Worm (Caenorhabditis elegans): ENCODE measurements around the gene xbp-1.

The xbp-1 gene

DNA sequence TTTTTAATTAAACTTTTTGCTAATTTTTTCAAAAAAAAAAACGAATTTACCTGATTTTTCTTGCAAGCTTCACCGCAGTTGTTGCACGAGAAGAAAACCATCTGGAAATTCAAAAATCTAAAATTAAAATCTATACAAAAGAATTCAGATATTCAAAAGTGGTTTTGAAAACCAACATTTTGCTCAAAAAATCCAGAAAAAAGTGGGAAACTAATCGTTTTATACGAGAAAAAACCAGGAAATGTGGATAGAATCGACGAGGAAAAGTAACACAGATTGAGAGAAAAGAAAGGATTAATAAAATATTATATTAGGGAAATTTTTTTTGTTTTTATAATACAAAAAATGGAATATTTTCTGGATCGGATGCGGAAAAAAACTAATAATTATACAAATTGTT, 29.5 kb upstream of the xbp-1 start, which contains the start of gene C16C10.8:
Gene C16C10.8 (minus strand): TSS at position 101 of the 400 bp plus-strand sequence.
- no peak for TF ChIP-seq pha-4 (GFP tag; IDR thresholded peaks at IDR 0.05)
- TF ChIP-seq pha-4 (tag; optimal IDR thresholded peaks at IDR 0.05) = no peak
- TF ChIP-seq lin-1 (GFP tag; IDR thresholded peaks at IDR 0.05) = no peak
- no peak for TF ChIP-seq cey-2 (tag; optimal IDR thresholded peaks at IDR 0.05; ENCODE audit: borderline replicate concordance, insufficient read depth)
- TF ChIP-seq ceh-44 (GFP tag; IDR thresholded peaks at IDR 0.05) = no peak
- TF ChIP-seq sdz-12 (GFP tag; optimal IDR thresholded peaks at IDR 0.05) = no peak
- TF ChIP-seq F44E2.7 (GFP tag; IDR thresholded peaks at IDR 0.05) = no peak
- TF ChIP-seq lin-13 (GFP tag; optimal IDR thresholded peaks at IDR 0.05) = no peak
- TF ChIP-seq arid-1 (GFP tag; conservative IDR thresholded peaks at IDR 0.05) = no peak
- TF ChIP-seq F49E8.2 (tag; optimal IDR thresholded peaks at IDR 0.05; ENCODE audit: borderline replicate concordance) = no peak
- no peak for TF ChIP-seq lin-39 (tag; optimal IDR thresholded peaks at IDR 0.05)
- TF ChIP-seq ceh-32 (tag; optimal IDR thresholded peaks at IDR 0.05; ENCODE audit: poor library complexity) = no peak

DNA sequence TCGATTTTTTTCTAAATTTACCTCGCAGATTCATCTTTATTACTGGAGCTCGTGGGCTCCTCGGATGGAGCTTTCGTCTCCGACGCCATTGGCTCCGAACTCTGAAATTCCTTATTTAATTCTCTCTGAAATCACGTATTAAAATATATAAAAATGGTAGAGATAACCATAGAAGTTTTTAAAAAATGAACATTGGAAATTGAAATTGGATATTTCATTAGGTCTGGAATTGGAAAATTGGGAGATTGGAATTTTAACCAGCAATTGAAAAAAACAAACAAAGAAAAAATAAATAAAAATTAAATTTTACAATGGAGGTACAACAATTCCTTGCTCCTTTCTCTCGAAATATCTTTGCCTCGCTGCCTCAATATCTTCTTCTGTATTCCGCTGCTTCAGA, 26.9 kb upstream of the xbp-1 start, which contains the start of gene rnf-5:
Gene rnf-5 (minus strand): TSS at position 101 of the 400 bp plus-strand sequence.
- no peak for TF ChIP-seq cey-2 (tag; optimal IDR thresholded peaks at IDR 0.05; ENCODE audit: borderline replicate concordance, insufficient read depth)
- TF ChIP-seq sdz-12 (GFP tag; optimal IDR thresholded peaks at IDR 0.05) = no peak
- no peak for TF ChIP-seq mep-1 (tag; optimal IDR thresholded peaks at IDR 0.05)
- TF ChIP-seq ceh-62 (tag; optimal IDR thresholded peaks at IDR 0.05) = no peak
- no peak for TF ChIP-seq lim-7 (GFP tag; IDR thresholded peaks at IDR 0.05)
- TF ChIP-seq F49E8.2 (tag; optimal IDR thresholded peaks at IDR 0.05; ENCODE audit: borderline replicate concordance) = no peak
- TF ChIP-seq pqm-1 (tag; optimal IDR thresholded peaks at IDR 0.05) = no peak
- no peak for TF ChIP-seq ceh-44 (GFP tag; IDR thresholded peaks at IDR 0.05)

DNA sequence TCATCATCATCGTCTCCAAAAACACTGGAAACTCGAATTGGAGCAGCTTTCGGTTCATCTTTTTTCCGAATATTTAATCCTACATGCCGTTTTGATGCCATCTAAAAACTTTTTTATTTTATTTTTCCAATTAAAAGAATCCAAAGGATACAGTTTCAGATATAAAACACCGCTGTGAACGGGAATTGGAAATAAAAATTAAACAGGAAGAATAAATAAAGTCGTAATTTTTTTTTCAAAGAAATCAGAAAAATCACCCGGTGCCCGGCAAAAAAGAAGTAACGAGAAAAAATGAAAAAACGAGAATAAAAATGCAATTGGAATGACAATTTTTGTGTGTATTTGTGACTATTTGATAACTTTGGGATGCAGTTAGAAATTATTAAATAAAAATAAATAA, 24.9 kb upstream of the xbp-1 start, which contains the start of gene ccdc-55:
Gene ccdc-55 (minus strand): TSS at position 101 of the 400 bp plus-strand sequence.
- TF ChIP-seq ztf-7 (tag; optimal IDR thresholded peaks at IDR 0.05) (no peak), saeg-2 (GFP tag; IDR thresholded peaks at IDR 0.05) (no peak), Y75B8A.6 (GFP tag; IDR thresholded peaks at IDR 0.05) (no peak), skn-1 (tag; optimal IDR thresholded peaks at IDR 0.05) (no peak)

DNA sequence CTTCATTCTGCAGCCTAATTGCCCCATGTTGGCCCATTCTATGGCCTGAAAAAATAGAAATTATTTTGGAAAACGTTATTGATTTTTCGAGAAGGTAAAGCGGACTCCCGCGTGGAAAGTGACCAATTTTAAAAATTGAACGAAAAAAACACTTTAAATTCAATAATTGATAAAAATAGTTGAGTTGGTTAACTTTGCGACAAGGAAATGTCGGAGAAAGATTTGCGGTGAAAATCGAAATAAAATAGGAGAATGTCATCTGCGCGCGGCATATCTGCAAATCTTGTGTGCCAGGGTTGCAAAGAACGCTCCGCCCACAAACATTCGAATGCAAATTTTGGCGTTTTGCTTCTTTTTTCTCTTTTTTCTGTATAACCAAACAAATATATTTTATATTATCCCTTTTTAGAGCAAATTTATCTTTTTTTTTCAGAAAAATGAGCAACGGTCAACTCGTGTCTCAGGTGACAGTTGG, 22.7 kb upstream of the xbp-1 start, which contains the start of the genes rnf-121 and C16C10.4:
Gene rnf-121 (minus strand): TSS at position 51 of the 475 bp plus-strand sequence.
Gene C16C10.4 (plus strand): TSS at position 434 of the 475 bp plus-strand sequence.
- TF ChIP-seq ZK337.2 (GFP tag; IDR thresholded peaks at IDR 0.05) = no peak
- TF ChIP-seq hif-1 (tag; optimal IDR thresholded peaks at IDR 0.05) = peak in 1 of 2 experiments; percentile 36
- TF ChIP-seq lin-15B (tag; optimal IDR thresholded peaks at IDR 0.05) = no peak
- TF ChIP-seq nhr-6 (tag; optimal IDR thresholded peaks at IDR 0.05) = peak; percentile 67
- TF ChIP-seq zip-2 (tag; optimal IDR thresholded peaks at IDR 0.05) = peak; percentile 23
- no peak for TF ChIP-seq nhr-76 (tag; optimal IDR thresholded peaks at IDR 0.05)
- no peak for TF ChIP-seq nhr-25 (tag; optimal IDR thresholded peaks at IDR 0.05; ENCODE audit: borderline replicate concordance, insufficient read depth)
- peak; percentile 46; the same call in 1 of the 2 replicates for TF ChIP-seq snpc-1.2 (GFP tag; IDR thresholded peaks at IDR 0.05)
- TF ChIP-seq aha-1 (tag) = peak; percentile 45
- no peak for TF ChIP-seq gei-8 (GFP tag; optimal IDR thresholded peaks at IDR 0.05)
- no peak for TF ChIP-seq ces-1 (GFP tag; optimal IDR thresholded peaks at IDR 0.05)
- TF ChIP-seq ama-1 (optimal IDR thresholded peaks at IDR 0.05) = peak; percentile 9
- TF ChIP-seq unc-130 (GFP tag; optimal IDR thresholded peaks at IDR 0.05) = peak; percentile 82
- no peak for TF ChIP-seq nhr-77 (tag; optimal IDR thresholded peaks at IDR 0.05)
- TF ChIP-seq lir-3 (tag; optimal IDR thresholded peaks at IDR 0.05) = no peak
- TF ChIP-seq skn-1 (tag; optimal IDR thresholded peaks at IDR 0.05) = no peak
- 0 out of 2 replicates have a peak, but pooled peaks have one; percentile 54 for TF ChIP-seq daf-19 (GFP tag; conservative IDR thresholded peaks at IDR 0.05)
- no peak for TF ChIP-seq ceh-20 (GFP tag; IDR thresholded peaks at IDR 0.05)
- TF ChIP-seq nhr-237 (tag; optimal IDR thresholded peaks at IDR 0.05) = no peak
- peak; percentile 43 for TF ChIP-seq Y5F2A.4 (GFP tag; optimal IDR thresholded peaks at IDR 0.05)
- peak; percentile 67 for TF ChIP-seq nhr-102 (tag; optimal IDR thresholded peaks at IDR 0.05)
- peak; percentile 81 for TF ChIP-seq arid-1 (GFP tag; conservative IDR thresholded peaks at IDR 0.05)
- no peak for TF ChIP-seq T20F7.1 (GFP tag; optimal IDR thresholded peaks at IDR 0.05)
- TF ChIP-seq mep-1 (tag; optimal IDR thresholded peaks at IDR 0.05) = peak; percentile 66
- peak; percentile 95 for TF ChIP-seq mes-2 (tag; optimal IDR thresholded peaks at IDR 0.05; ENCODE audit: poor library complexity, severe bottlenecking)
- no peak for TF ChIP-seq lin-29 (GFP tag; IDR thresholded peaks at IDR 0.05)
- peak in 1 of 2 experiments; percentile 70 for TF ChIP-seq daf-16 (GFP tag; optimal IDR thresholded peaks at IDR 0.05)
- TF ChIP-seq daf-16 (tag; optimal IDR thresholded peaks at IDR 0.05) = no peak
